Worm (Caenorhabditis elegans): ENCODE data around the gene gldi-11.

ce11 chrII:4937743-4938142 lies 7.8 kb downstream of the gldi-11 start, which contains the start of gene ZK546.4:
- TF ChIP-seq nhr-76 (tag; optimal IDR thresholded peaks at IDR 0.05) = no peak
- no peak for TF ChIP-seq nhr-28 (tag; optimal IDR thresholded peaks at IDR 0.05)
- TF ChIP-seq lin-32 (GFP tag; optimal IDR thresholded peaks at IDR 0.05) = no peak
- TF ChIP-seq flh-1 (GFP tag; optimal IDR thresholded peaks at IDR 0.05) = no peak
- TF ChIP-seq ceh-43 (GFP tag; optimal IDR thresholded peaks at IDR 0.05) = no peak

Measured in whole organism, mixed stage, embryonic.